Fruit fly (Drosophila melanogaster): Measurements from ENCODE around the gene PolE1.

dm6 chr3R:23386021-23386457, 38.1 kb downstream of the PolE1 start:
- no peak for TF ChIP-seq Sin3A (optimal IDR thresholded peaks at IDR 0.05)
- no peak for TF ChIP-seq h (optimal IDR thresholded peaks at IDR 0.05)
- TF ChIP-seq psq (optimal IDR thresholded peaks at IDR 0.05): no peak
- TF ChIP-seq ttk (optimal IDR thresholded peaks at IDR 0.05): no peak
- TF ChIP-seq insv (optimal IDR thresholded peaks at IDR 0.05): no peak
